Fruit fly (Drosophila melanogaster) whole organism, pupa: Measurements from ENCODE around the gene CG33978.

Source experiments
- CG10348 ChIP-seq: fragments of 200-800 bp; sonication (Bioruptor generic); IDR thresholded peaks from 2 replicates; pipeline ENCODE4 v1.3.6; 2022; ENCODE audit warnings: missing biosample characterization, missing genetic modification characterization
- CG12605 ChIP-seq: fragments of 200-800 bp; sonication (Bioruptor generic); IDR thresholded peaks from 2 replicates; pipeline ENCODE4 v1.3.6; 2022; ENCODE audit warnings: missing biosample characterization, missing genetic modification characterization
- CG13204 ChIP-seq: fragments of 200-800 bp; sonication (Bioruptor generic); optimal IDR thresholded peaks from 2 replicates; lab custom pipeline; 2018; ENCODE audit warnings: missing biosample characterization, mild to moderate bottlenecking, missing genetic modification characterization, moderate library complexity
- CG32121 ChIP-seq: fragments of 200-800 bp; sonication (Bioruptor generic); IDR thresholded peaks from 2 replicates; pipeline ENCODE4 v1.3.6; 2022; ENCODE audit warnings: missing biosample characterization, missing genetic modification characterization
- CG34367 ChIP-seq: fragments of 200-800 bp; sonication (Bioruptor generic); optimal IDR thresholded peaks from 2 replicates; lab custom pipeline; 2018; ENCODE audit warnings: missing biosample characterization, mild to moderate bottlenecking, missing genetic modification characterization
- CG4496 ChIP-seq: fragments of 200-800 bp; sonication (Bioruptor generic); IDR thresholded peaks from 3 replicates; pipeline ENCODE4 v1.3.6; 2022; ENCODE audit warnings: missing biosample characterization, missing genetic modification characterization
- CG8159 ChIP-seq: fragments of 200-800 bp; sonication (Bioruptor generic); optimal IDR thresholded peaks from 3 replicates; lab custom pipeline; 2018; ENCODE audit warnings: missing biosample characterization, mild to moderate bottlenecking, missing genetic modification characterization, moderate library complexity
- CG8301 ChIP-seq: fragments of 200-800 bp; sonication (Bioruptor generic); optimal IDR thresholded peaks from 2 replicates; lab custom pipeline; 2018; ENCODE audit warnings: missing biosample characterization, mild to moderate bottlenecking, missing genetic modification characterization
- CG9948 ChIP-seq: fragments of 200-800 bp; sonication (Bioruptor generic); optimal IDR thresholded peaks from 2 replicates; lab custom pipeline; 2018; ENCODE audit warnings: missing biosample characterization, mild to moderate bottlenecking, missing genetic modification characterization, moderate library complexity
- D1 ChIP-seq: fragments of 200-800 bp; sonication (Bioruptor generic); optimal IDR thresholded peaks from 2 replicates; lab custom pipeline; 2018; ENCODE audit warnings: missing biosample characterization, mild to moderate bottlenecking, missing genetic modification characterization, moderate library complexity
- EcR ChIP-seq: fragments of 200-800 bp; sonication (Bioruptor generic); optimal IDR thresholded peaks from 3 replicates; lab custom pipeline; 2019; ENCODE audit warnings: missing biosample characterization, missing genetic modification characterization, mild to moderate bottlenecking, moderate library complexity, missing genetic modification reagents
- Snoo ChIP-seq: fragments of 200-800 bp; sonication (Bioruptor generic); optimal IDR thresholded peaks from 3 replicates; lab custom pipeline; 2017; ENCODE audit warnings: missing biosample characterization, mild to moderate bottlenecking, missing genetic modification characterization, inconsistent platforms

- no peak for TF ChIP-seq D1 (tag; lab: Kevin White, UChicago)
- TF ChIP-seq CG8159 (tag; lab: Kevin White, UChicago): no peak
- TF ChIP-seq CG10348 (GFP tag; lab: Robert Waterston, UW): no peak
- no peak for TF ChIP-seq Snoo (tag; lab: Kevin White, UChicago)
- TF ChIP-seq CG8301 (tag; lab: Kevin White, UChicago): no peak
- no peak for TF ChIP-seq CG4496 (GFP tag; lab: Robert Waterston, UW)
- TF ChIP-seq CG34367 (tag; lab: Kevin White, UChicago): no peak
- TF ChIP-seq CG12605 (GFP tag; lab: Robert Waterston, UW): no peak
- TF ChIP-seq EcR (GFP tag; lab: Kevin White, UChicago): no peak
- TF ChIP-seq CG13204 (GFP tag; lab: Kevin White, UChicago): no peak
- no peak for TF ChIP-seq CG32121 (GFP tag; lab: Robert Waterston, UW)
- no peak for TF ChIP-seq CG9948 (tag; lab: Kevin White, UChicago)
Measured at dm6 chr4:180780-181179, 5.3 kb upstream of the CG33978 start.
